Fruit fly (Drosophila melanogaster) whole organism, adult: ENCODE data around the gene Akh.
A peak's percentile ranks its signal among the peaks of the same experiment; 100 is the strongest.

Experiments
- CG11617 ChIP-seq: fragments of 200-800 bp; sonication (Bioruptor generic); optimal IDR thresholded peaks from 2 replicates; lab custom pipeline; 2017; ENCODE audit warnings: mild to moderate bottlenecking, missing biosample characterization, missing genetic modification reagents, missing genetic modification characterization
- CG12768 ChIP-seq: fragments of 200-800 bp; sonication (Bioruptor generic); optimal IDR thresholded peaks from 2 replicates; lab custom pipeline; 2017; ENCODE audit warnings: missing biosample characterization, missing genetic modification characterization, mild to moderate bottlenecking, moderate library complexity, missing genetic modification reagents
- CG14711 ChIP-seq: fragments of 200-800 bp; sonication (Bioruptor generic); optimal IDR thresholded peaks from 2 replicates; lab custom pipeline; 2018; ENCODE audit warnings: missing biosample characterization, mild to moderate bottlenecking, missing genetic modification characterization, moderate library complexity
- CG1620 ChIP-seq: fragments of 200-800 bp; sonication (Bioruptor generic); optimal IDR thresholded peaks from 2 replicates; lab custom pipeline; 2016; ENCODE audit warnings: missing biosample characterization, missing genetic modification characterization
- CG33017 ChIP-seq: fragments of 200-800 bp; sonication (Bioruptor generic); optimal IDR thresholded peaks from 2 replicates; lab custom pipeline; 2018; ENCODE audit warnings: missing biosample characterization, mild to moderate bottlenecking, missing genetic modification characterization, moderate library complexity
- CG5204 ChIP-seq: fragments of 200-800 bp; sonication (Bioruptor generic); optimal IDR thresholded peaks from 2 replicates; lab custom pipeline; 2016; ENCODE audit warnings: missing biosample characterization, missing genetic modification characterization
- CG7045 ChIP-seq: fragments of 200-800 bp; sonication (Bioruptor generic); optimal IDR thresholded peaks from 2 replicates; lab custom pipeline; 2017; ENCODE audit warnings: missing biosample characterization, mild to moderate bottlenecking, missing genetic modification characterization
- CG7101 ChIP-seq: fragments of 200-800 bp; sonication (Bioruptor generic); optimal IDR thresholded peaks from 2 replicates; lab custom pipeline; 2018; ENCODE audit warnings: missing biosample characterization, mild to moderate bottlenecking, missing genetic modification characterization, moderate library complexity
- Clk ChIP-seq: fragments of 200-800 bp; sonication (Bioruptor generic); optimal IDR thresholded peaks from 2 replicates; lab custom pipeline; 2017; ENCODE audit warnings: missing biosample characterization, missing genetic modification characterization
- Crg-1 ChIP-seq: fragments of 200-800 bp; sonication (Bioruptor generic); optimal IDR thresholded peaks from 2 replicates; lab custom pipeline; 2016; ENCODE audit warnings: missing biosample characterization, missing genetic modification characterization
- Hr96 ChIP-seq: fragments of 200-800 bp; sonication (Bioruptor generic); optimal IDR thresholded peaks from 2 replicates; lab custom pipeline; 2016; ENCODE audit warnings: missing biosample characterization, missing genetic modification characterization
- Mnt ChIP-seq: fragments of 200-800 bp; sonication (Bioruptor generic); optimal IDR thresholded peaks from 2 replicates; lab custom pipeline; 2016; ENCODE audit warnings: missing biosample characterization, mild to moderate bottlenecking, missing genetic modification characterization
- bab1 ChIP-seq: fragments of 200-800 bp; sonication (Bioruptor generic); optimal IDR thresholded peaks from 3 replicates; lab custom pipeline; 2019; ENCODE audit warnings: missing biosample characterization, mild to moderate bottlenecking, missing genetic modification characterization, moderate library complexity
- cic ChIP-seq: fragments of 200-800 bp; sonication (Bioruptor generic); optimal IDR thresholded peaks from 2 replicates; lab custom pipeline; 2017; ENCODE audit warnings: missing biosample characterization, mild to moderate bottlenecking, missing genetic modification characterization, moderate library complexity
- cnc ChIP-seq, 2 experiments: fragments of >200 bp; optimal IDR thresholded peaks; 2 replicates each; lab custom pipeline; 2017
- kay ChIP-seq: fragments of 200-800 bp; sonication (Bioruptor generic); peaks from one replicate; lab custom pipeline; 2016; ENCODE audit warnings: missing biosample characterization, missing genetic modification characterization, borderline replicate concordance
- ovo ChIP-seq: fragments of 200-800 bp; sonication (Bioruptor generic); optimal IDR thresholded peaks from 2 replicates; lab custom pipeline; 2016; ENCODE audit warnings: missing biosample characterization, missing genetic modification characterization
- pad ChIP-seq: fragments of 200-800 bp; sonication (Bioruptor generic); optimal IDR thresholded peaks from 3 replicates; lab custom pipeline; 2017; ENCODE audit warnings: missing biosample characterization, missing genetic modification characterization, mild to moderate bottlenecking, moderate library complexity, missing genetic modification reagents
- tj ChIP-seq: fragments of 200-800 bp; sonication (Bioruptor generic); optimal IDR thresholded peaks from 3 replicates; lab custom pipeline; 2017; ENCODE audit warnings: missing biosample characterization, mild to moderate bottlenecking, missing genetic modification characterization, moderate library complexity
- toe ChIP-seq: fragments of 200-800 bp; sonication (Bioruptor generic); optimal IDR thresholded peaks from 2 replicates; lab custom pipeline; 2016; ENCODE audit warnings: missing biosample characterization, missing genetic modification characterization

Gene Akh

DNA sequence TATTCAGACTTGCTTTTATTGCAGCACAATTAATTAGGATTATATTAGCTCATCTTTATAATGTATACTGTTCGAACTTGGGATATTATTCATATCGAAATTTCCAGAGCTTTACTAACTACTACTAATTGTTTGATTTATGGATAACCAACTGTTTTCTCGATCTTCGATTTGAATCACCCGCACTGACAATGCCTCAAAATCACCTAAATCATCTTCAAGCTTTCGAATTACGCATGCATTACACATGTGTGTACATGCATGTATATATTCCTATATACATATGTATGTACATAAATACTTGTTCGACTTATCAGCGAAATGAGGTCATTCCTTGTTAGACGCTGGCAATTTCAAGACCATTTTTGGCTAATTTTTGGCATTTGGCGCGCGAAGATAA lies 19.7 kb upstream of the Akh start:
- TF ChIP-seq kay (GFP tag; lab: Kevin White, UChicago) (peak; percentile 65), ovo (GFP tag; lab: Kevin White, UChicago) (no peak)

DNA sequence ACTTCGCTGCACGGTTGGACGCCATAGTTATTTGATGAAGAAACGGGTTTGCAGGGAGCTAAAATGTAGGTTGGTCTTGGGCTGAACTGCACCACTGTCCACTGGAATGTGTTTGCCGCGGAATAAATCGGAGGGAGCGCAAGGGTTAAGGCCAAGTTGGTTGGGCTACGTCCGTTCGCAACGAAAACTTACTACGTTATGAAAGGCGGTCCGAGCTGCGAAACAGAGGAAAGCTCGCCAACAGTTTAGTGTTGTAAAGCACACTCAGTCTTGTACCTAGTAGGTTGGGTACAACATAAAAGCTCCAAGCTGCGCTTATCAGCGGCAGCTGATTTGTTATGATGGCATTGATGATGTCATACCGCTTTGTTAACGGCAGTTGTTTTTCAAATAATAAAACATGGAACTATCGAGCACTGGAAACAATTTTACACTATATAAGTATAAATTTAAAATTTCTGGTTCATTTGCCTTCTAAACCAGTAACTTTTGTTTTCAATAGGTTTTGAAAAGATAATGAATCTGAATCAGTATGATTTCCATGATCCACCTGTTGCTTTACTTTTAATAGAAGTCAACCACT lies 19.0 kb upstream of the Akh start, which contains the start of gene Chd64:
TSS of gene Chd64 (minus strand) at position 204 of the 583 bp plus-strand sequence.
- TF ChIP-seq CG7101 (tag; lab: Kevin White, UChicago) (peak; percentile 83), Mnt (GFP tag; lab: Kevin White, UChicago) (peak; percentile 68), CG7045 (GFP tag; lab: Kevin White, UChicago) (peak; percentile 53), CG11617 (GFP tag; lab: Kevin White, UChicago) (peak; percentile 25), cnc (optimal IDR thresholded peaks at IDR 0.05; lab: Kevin White, UChicago) (no peak), cic (peak; percentile 90), CG12768 (GFP tag; lab: Kevin White, UChicago) (peak; percentile 84), bab1 (peak; percentile 80), CG1620 (peak; percentile 45), CG5204 (GFP tag; lab: Kevin White, UChicago) (no peak), kay (GFP tag; lab: Kevin White, UChicago) (peak; percentile 96), CG14711 (tag; lab: Kevin White, UChicago) (peak; percentile 55), Clk (GFP tag; lab: Kevin White, UChicago) (peak; percentile 1), CG33017 (tag; lab: Kevin White, UChicago) (peak; percentile 78), ovo (GFP tag; lab: Kevin White, UChicago) (peak; percentile 55), tj (peak; percentile 56), pad (peak; percentile 59), Crg-1 (peak; percentile 75), Hr96 (GFP tag; lab: Kevin White, UChicago) (peak; percentile 72), toe (GFP tag; lab: Kevin White, UChicago) (no peak)

DNA sequence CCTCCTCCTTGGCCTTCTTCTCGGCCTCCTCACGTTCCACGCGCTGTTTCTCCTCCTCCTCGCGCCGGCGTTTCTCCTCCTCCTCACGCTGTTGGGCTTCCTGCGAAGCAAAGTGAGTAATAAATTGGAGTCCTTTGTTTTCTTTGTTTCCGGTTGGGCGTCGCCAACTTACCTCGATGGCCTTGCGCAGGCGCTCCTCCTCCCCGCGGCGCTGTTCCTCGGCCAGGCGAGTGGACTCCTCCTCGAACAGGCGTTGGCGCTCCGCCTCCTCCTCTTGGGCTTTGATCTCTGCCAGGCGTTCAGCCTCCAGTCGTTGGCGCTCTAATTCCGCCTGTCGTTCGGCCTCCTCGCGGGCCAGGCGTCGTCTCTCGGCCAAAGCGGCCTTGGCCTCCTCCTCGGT lies 15.6 kb upstream of the Akh start:
- TF ChIP-seq CG1620 (no peak), bab1 (no peak), Hr96 (GFP tag; lab: Kevin White, UChicago) (no peak), CG12768 (GFP tag; lab: Kevin White, UChicago) (no peak), Crg-1 (no peak), CG7045 (GFP tag; lab: Kevin White, UChicago) (no peak), CG7101 (tag; lab: Kevin White, UChicago) (no peak), cic (no peak), pad (no peak), Mnt (GFP tag; lab: Kevin White, UChicago) (no peak), Clk (GFP tag; lab: Kevin White, UChicago) (no peak)

DNA sequence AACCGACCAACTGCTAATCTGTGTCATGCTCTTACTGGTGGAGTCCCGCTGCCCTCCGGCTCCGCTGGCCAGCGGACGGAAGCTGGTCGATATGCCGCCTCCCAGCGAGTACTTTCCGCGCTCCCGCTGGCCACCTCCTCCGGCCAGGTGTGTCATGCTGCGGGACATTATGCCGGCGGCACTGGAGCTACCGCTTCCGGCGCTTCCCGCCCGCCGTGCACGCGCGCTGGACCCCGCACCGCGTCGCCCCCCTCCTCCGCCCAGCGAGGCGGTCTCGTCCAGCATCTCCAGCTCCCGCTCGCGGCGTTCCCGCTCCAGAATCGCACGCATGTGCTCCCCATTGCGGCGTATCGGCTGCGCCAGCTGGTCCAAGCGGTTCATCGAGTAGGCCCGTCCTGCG lies 12.7 kb upstream of the Akh start:
- no peak for TF ChIP-seq Mnt (GFP tag; lab: Kevin White, UChicago)
- no peak for TF ChIP-seq CG33017 (tag; lab: Kevin White, UChicago)
- no peak for TF ChIP-seq cic
- TF ChIP-seq CG12768 (GFP tag; lab: Kevin White, UChicago) = no peak
- TF ChIP-seq Hr96 (GFP tag; lab: Kevin White, UChicago) = no peak
- TF ChIP-seq pad = no peak
- TF ChIP-seq CG11617 (GFP tag; lab: Kevin White, UChicago) = no peak
- no peak for TF ChIP-seq ovo (GFP tag; lab: Kevin White, UChicago)
- no peak for TF ChIP-seq CG14711 (tag; lab: Kevin White, UChicago)
- TF ChIP-seq kay (GFP tag; lab: Kevin White, UChicago) = no peak
- no peak for TF ChIP-seq Crg-1
- no peak for TF ChIP-seq tj
- no peak for TF ChIP-seq cnc (optimal IDR thresholded peaks at IDR 0.05; lab: Kevin White, UChicago)
- TF ChIP-seq CG5204 (GFP tag; lab: Kevin White, UChicago) = no peak
- TF ChIP-seq toe (GFP tag; lab: Kevin White, UChicago) = no peak
- TF ChIP-seq CG7045 (GFP tag; lab: Kevin White, UChicago) = no peak
- TF ChIP-seq CG7101 (tag; lab: Kevin White, UChicago) = no peak
- TF ChIP-seq CG1620 = no peak
- TF ChIP-seq bab1 = no peak

DNA sequence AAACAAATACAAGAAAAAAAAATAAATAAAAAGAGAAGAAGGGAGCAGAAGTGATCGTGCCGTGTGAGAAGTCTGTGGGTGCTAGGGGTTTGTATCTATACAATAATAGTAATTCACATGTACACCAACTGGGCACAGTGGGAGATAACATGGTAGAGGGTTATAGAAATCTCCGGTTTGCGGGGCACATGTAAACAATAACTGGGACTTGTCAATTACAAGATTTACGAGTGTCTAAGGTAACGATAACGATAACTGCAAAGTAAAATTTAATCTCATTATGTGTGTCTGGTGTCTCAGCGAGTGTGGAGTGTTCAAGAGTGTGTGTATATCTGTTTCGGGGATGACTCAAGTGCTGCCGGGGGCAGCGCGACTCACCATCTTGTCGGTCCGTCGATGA lies 10.5 kb upstream of the Akh start:
- TF ChIP-seq Mnt (GFP tag; lab: Kevin White, UChicago) = peak; percentile 54
- peak; percentile 88 for TF ChIP-seq cic
- TF ChIP-seq CG33017 (tag; lab: Kevin White, UChicago) = no peak

DNA sequence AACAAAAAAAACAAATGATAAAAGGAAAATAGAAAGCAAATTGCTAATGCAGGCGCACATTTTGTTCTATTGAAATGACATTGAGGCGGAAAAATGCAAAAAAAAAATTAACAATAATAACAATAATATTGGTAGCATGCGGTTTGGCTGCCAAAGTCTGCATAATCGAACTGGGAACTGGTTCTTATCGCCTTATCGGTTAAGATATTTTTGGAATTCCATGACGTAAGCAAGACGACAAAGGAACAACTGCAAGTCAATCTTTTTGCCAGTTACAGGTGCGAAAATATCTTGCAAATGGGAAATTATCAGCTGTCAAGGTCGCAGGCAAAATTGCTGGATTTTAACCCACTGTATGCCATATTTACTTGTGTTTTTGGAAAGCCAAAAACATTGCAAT lies 8.7 kb upstream of the Akh start:
- no peak for TF ChIP-seq toe (GFP tag; lab: Kevin White, UChicago)
- peak; percentile 22 for TF ChIP-seq CG12768 (GFP tag; lab: Kevin White, UChicago)
